Fruit fly (Drosophila melanogaster): ENCODE results near the gene ND-51.

The ND-51 gene

DNA sequence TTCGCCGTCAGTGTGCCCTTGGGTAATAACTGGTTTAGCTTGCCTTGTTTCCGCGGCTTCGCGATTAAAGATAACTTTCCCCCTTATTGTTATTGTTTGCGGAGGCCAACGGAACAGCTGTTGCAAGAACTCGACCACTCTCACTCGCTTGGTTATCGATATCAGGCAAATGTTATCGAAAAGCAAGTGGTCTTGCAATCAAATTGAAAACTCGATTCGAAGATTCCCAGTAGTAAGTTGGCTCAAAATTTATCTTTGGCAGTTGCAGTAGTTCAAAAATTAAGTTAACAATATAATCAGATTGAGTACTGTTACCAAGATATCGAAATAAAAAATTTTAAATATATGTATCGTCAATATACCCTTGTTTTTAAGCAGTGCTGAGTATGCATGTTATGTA is 3.3 kb upstream of the ND-51 start, which contains the start of the genes Fbw5 and CG9147 (continued):
- TF ChIP-seq Deaf1 (tag; optimal IDR thresholded peaks at IDR 0.05) (peak; percentile 92), CG16863 (GFP tag; optimal IDR thresholded peaks at IDR 0.05) (peak; percentile 99), danr (GFP tag; IDR thresholded peaks at IDR 0.05) (peak; percentile 99), PHDP (tag; optimal IDR thresholded peaks at IDR 0.05) (peak; percentile 100), z (GFP tag; IDR thresholded peaks at IDR 0.05) (peak; percentile 86), NC2β (GFP tag; optimal IDR thresholded peaks at IDR 0.05) (peak; percentile 99), Mrtf (GFP tag; IDR thresholded peaks at IDR 0.05) (peak; percentile 99), sisA (GFP tag; IDR thresholded peaks at IDR 0.05) (peak; percentile 100), ssp (GFP tag; IDR thresholded peaks at IDR 0.05) (peak; percentile 96), Sin3A (optimal IDR thresholded peaks at IDR 0.05) (no peak), CG6765 (GFP tag; optimal IDR thresholded peaks at IDR 0.05) (peak; percentile 93), Ets97D (GFP tag; optimal IDR thresholded peaks at IDR 0.05) (peak; percentile 97), nerfin-2 (GFP tag; IDR thresholded peaks at IDR 0.05; ENCODE audit: partially characterized antibody) (peak; percentile 71), Usf (GFP tag; optimal IDR thresholded peaks at IDR 0.05) (peak; percentile 99), CG12744 (GFP tag; optimal IDR thresholded peaks at IDR 0.05) (peak; percentile 99), CG17385 (GFP tag; optimal IDR thresholded peaks at IDR 0.05) (peak; percentile 100), bigmax (GFP tag; optimal IDR thresholded peaks at IDR 0.05) (peak; percentile 81), pzg (GFP tag; optimal IDR thresholded peaks at IDR 0.05) (peak; percentile 71), Doc2 (GFP tag; IDR thresholded peaks at IDR 0.05) (peak; percentile 95), so (GFP tag; IDR thresholded peaks at IDR 0.05) (peak; percentile 100), cato (GFP tag; optimal IDR thresholded peaks at IDR 0.05; ENCODE audit: borderline replicate concordance) (peak; percentile 99), zf30C (GFP tag; optimal IDR thresholded peaks at IDR 0.05) (no peak), Dfd (GFP tag; optimal IDR thresholded peaks at IDR 0.05) (no peak), CG7745 (tag; optimal IDR thresholded peaks at IDR 0.05) (peak; percentile 97), Hsf (GFP tag; optimal IDR thresholded peaks at IDR 0.05) (peak; percentile 100), ap (GFP tag; IDR thresholded peaks at IDR 0.05) (peak; percentile 99), CG14014 (GFP tag; IDR thresholded peaks at IDR 0.05) (peak; percentile 100), ato (GFP tag; IDR thresholded peaks at IDR 0.05; ENCODE audit: partially characterized antibody) (no peak; the same call in 1 of the 2 replicates), stwl (tag; optimal IDR thresholded peaks at IDR 0.05) (peak; percentile 88), CG10654 (GFP tag; optimal IDR thresholded peaks at IDR 0.05) (peak; percentile 99), pfk (GFP tag; optimal IDR thresholded peaks at IDR 0.05) (peak; percentile 54), sna (GFP tag; IDR thresholded peaks at IDR 0.05; ENCODE audit: partially characterized antibody) (peak; percentile 62; the same call in 1 of the 2 replicates), CG9727 (GFP tag; optimal IDR thresholded peaks at IDR 0.05) (peak; percentile 100), emc (GFP tag; optimal IDR thresholded peaks at IDR 0.05) (peak; percentile 98), dm (GFP tag; optimal IDR thresholded peaks at IDR 0.05) (peak; percentile 99), CG8924 (tag; optimal IDR thresholded peaks at IDR 0.05) (peak; percentile 100), sob (GFP tag; IDR thresholded peaks at IDR 0.05) (peak; percentile 100), Hr39 (optimal IDR thresholded peaks at IDR 0.05) (no peak), lov (optimal IDR thresholded peaks at IDR 0.05) (no peak), lov (GFP tag; IDR thresholded peaks at IDR 0.05) (peak; percentile 99), CG14860 (GFP tag; IDR thresholded peaks at IDR 0.05; ENCODE audit: partially characterized antibody) (peak; percentile 67), CG12236 (GFP tag; optimal IDR thresholded peaks at IDR 0.05) (peak; percentile 99), ken (GFP tag; IDR thresholded peaks at IDR 0.05) (peak; percentile 100), crp (GFP tag; optimal IDR thresholded peaks at IDR 0.05) (peak; percentile 83 to 91), pan (optimal IDR thresholded peaks at IDR 0.05) (peak in 1 of 2 experiments; percentile 25), pan (GFP tag; optimal IDR thresholded peaks at IDR 0.05 in 1 of 2, IDR thresholded peaks at IDR 0.05 in 1 of 2) (peak; percentile 70 to 99), hb (GFP tag; IDR thresholded peaks at IDR 0.05; ENCODE audit: partially characterized antibody) (no peak), chn (GFP tag; optimal IDR thresholded peaks at IDR 0.05) (peak; percentile 100), CG4617 (GFP tag; optimal IDR thresholded peaks at IDR 0.05; ENCODE audit: borderline replicate concordance) (peak; percentile 100), CG15011 (GFP tag; optimal IDR thresholded peaks at IDR 0.05) (peak; percentile 98), CG11085 (GFP tag; IDR thresholded peaks at IDR 0.05) (peak; percentile 98), Gsc (GFP tag; IDR thresholded peaks at IDR 0.05) (peak; percentile 96; the same call in 1 of the 2 replicates)
